Fruit fly (Drosophila melanogaster) whole organism: Measurements from ENCODE around the gene CG13032.

ENCODE experiments used
- CG8478 ChIP-seq: fragments of >200 bp; optimal IDR thresholded peaks from 2 replicates; lab custom pipeline; 2018; ENCODE audit warnings: inconsistent platforms
- Dll ChIP-seq: fragments of >200 bp; optimal IDR thresholded peaks from 2 replicates; lab custom pipeline; 2017
- EcR ChIP-seq, 2 experiments: fragments of >200 bp; optimal IDR thresholded peaks; 2 replicates each; lab custom pipeline; 2017; ENCODE audit warnings: missing biosample characterization in 2 of 2, missing genetic modification characterization in 2 of 2, missing genetic modification reagents in 2 of 2
- pan ChIP-seq: fragments of >200 bp; optimal IDR thresholded peaks from 2 replicates; lab custom pipeline; 2017
- psq ChIP-seq: fragments of >200 bp; optimal IDR thresholded peaks from 2 replicates; lab custom pipeline; 2017
- usp ChIP-seq: fragments of >200 bp; optimal IDR thresholded peaks from 2 replicates; lab custom pipeline; 2017; ENCODE audit warnings: missing biosample characterization, missing genetic modification characterization, mixed read lengths

The CG13032 gene

DNA sequence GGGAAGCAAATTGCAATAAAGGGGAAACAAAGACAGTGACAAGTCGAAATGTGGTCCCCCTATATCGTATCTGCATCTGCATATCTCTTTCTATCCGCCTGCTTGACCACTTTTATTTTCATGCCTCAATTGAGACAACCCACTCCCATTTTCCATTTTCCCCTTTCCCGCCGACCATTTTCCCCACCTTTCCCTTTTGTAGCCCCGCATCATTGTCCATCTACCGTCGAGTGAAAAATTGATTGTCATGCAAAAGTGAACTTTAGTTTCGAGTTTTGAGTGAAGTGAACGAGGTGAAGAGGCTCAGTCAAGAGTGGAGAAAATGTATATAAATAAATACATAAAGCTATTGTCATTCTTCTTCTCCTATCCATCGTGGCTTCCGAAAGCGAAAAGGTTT lies 30.5 kb downstream of the CG13032 start:
- TF ChIP-seq psq (no peak), pan (lab: Kevin White, UChicago) (no peak), EcR (GFP tag; optimal IDR thresholded peaks at IDR 0.05; lab: Kevin White, UChicago) (no peak), usp (GFP tag; lab: Kevin White, UChicago) (no peak), CG8478 (lab: Kevin White, UChicago) (no peak), Dll (lab: Kevin White, UChicago) (no peak)

DNA sequence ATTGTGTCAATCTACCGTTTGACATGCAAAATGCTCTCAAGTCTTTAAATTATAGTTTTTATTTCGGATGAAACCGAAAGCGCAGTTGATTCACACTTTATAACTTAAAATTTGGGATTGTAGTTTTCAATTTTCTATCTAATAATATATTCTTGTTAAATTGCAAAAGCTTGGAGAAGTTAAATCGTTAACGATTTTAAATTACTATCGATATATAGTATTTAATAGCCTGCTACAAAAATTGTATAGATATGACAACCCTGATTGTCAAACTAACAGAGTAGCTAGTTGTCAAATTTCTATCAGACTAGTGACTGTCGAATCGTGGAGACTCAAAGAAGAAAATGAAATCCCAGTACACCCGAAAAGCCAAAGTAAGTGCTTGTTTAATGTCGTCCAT lies 30.9 kb downstream of the CG13032 start, which contains the start of gene CG9692:
Gene CG9692, plus strand, starts transcription at position 301 of the 400 bp plus-strand sequence.
- TF ChIP-seq usp (GFP tag; lab: Kevin White, UChicago), result no peak
- no peak for TF ChIP-seq CG8478 (lab: Kevin White, UChicago)
- no peak for TF ChIP-seq pan (lab: Kevin White, UChicago)
- TF ChIP-seq EcR (GFP tag; optimal IDR thresholded peaks at IDR 0.05; lab: Kevin White, UChicago), result no peak
- no peak for TF ChIP-seq psq
- TF ChIP-seq Dll (lab: Kevin White, UChicago), result no peak

DNA sequence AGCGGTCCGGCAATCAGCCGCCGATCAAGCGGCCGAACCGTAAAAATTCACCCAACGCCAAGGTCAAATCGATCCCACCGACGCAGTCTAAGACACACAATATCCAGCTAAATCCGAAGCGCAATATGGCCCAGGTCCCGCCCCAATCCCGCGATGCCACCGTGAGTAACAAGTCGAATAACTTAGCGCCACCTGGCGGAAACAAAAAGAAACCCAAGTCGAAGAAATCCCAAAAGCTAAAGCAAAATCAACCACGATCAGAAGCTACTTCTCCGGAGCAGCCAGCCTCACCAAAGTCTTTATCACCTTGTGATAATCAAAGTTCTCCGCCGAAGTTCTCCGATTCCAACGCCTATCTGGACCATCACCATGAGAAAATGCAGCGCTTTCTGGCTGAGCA lies 31.9 kb downstream of the CG13032 start:
- no peak for TF ChIP-seq EcR (GFP tag; optimal IDR thresholded peaks at IDR 0.05; lab: Kevin White, UChicago)
- no peak for TF ChIP-seq psq
- TF ChIP-seq usp (GFP tag; lab: Kevin White, UChicago), result no peak
- TF ChIP-seq Dll (lab: Kevin White, UChicago), result no peak
- no peak for TF ChIP-seq pan (lab: Kevin White, UChicago)
- TF ChIP-seq CG8478 (lab: Kevin White, UChicago), result no peak

DNA sequence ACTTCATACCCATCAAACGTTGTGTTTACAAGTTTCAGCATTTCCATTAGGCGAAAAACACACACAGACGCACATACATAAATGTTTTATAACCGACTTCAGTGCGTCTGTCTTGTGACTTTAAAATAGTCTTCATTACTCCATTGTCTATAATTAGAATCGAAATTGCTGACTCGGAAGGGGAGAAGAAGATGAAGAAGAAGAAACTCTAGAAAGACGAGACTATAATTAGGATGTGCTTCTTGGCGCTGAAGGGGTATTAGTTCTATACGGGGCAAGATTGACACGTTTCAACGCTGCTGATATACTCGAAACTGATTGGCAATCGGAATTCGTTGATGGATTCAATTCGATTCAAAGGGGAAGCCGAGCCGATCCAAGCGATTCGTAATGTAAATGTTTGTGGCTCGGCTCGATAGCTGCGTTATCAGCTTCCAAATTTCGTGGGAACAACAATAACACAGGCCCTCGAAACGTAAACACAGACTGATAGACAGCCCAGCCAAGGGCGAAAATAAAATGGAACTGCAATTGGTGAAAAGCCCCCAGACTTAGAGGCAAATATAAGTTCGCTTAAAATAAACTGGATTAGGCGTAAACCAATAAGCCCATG lies 35.1 kb downstream of the CG13032 start:
- no peak for TF ChIP-seq CG8478 (lab: Kevin White, UChicago)
- TF ChIP-seq usp (GFP tag; lab: Kevin White, UChicago), result no peak
- no peak for TF ChIP-seq EcR (GFP tag; optimal IDR thresholded peaks at IDR 0.05; lab: Kevin White, UChicago)
- no peak for TF ChIP-seq pan (lab: Kevin White, UChicago)
- TF ChIP-seq Dll (lab: Kevin White, UChicago), result no peak
- TF ChIP-seq psq, result no peak

DNA sequence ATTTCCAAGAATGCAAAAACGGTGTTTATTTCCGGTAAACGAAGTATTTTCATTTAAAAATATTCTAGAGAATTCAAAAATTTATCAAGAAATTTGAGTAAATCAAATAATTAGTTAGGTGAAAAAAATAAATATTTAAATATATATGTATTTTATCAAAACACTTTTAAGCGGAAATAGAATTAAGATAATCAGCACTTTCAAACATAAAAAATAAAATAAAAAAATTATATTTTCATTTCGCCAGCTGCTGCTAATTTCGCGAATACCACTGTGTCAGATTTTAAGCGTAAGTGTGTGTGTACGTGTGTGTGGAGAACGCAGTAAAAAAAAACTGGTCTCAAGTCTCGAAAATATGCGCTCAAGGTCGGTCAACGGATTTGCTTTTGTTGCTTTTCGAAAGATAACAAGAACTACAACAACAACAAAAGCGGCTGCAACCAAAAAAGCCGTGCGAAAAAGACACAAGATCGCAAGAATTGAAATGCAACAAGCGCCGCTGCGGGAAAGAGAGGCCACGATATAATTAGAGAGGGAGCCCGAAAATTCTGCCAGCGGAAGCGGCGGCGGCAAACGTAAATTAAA lies 36.0 kb downstream of the CG13032 start:
- TF ChIP-seq usp (GFP tag; lab: Kevin White, UChicago), result no peak
- no peak for TF ChIP-seq Dll (lab: Kevin White, UChicago)
- TF ChIP-seq pan (lab: Kevin White, UChicago), result no peak
- no peak for TF ChIP-seq psq
- no peak for TF ChIP-seq EcR (GFP tag; optimal IDR thresholded peaks at IDR 0.05; lab: Kevin White, UChicago)
- TF ChIP-seq CG8478 (lab: Kevin White, UChicago), result no peak

DNA sequence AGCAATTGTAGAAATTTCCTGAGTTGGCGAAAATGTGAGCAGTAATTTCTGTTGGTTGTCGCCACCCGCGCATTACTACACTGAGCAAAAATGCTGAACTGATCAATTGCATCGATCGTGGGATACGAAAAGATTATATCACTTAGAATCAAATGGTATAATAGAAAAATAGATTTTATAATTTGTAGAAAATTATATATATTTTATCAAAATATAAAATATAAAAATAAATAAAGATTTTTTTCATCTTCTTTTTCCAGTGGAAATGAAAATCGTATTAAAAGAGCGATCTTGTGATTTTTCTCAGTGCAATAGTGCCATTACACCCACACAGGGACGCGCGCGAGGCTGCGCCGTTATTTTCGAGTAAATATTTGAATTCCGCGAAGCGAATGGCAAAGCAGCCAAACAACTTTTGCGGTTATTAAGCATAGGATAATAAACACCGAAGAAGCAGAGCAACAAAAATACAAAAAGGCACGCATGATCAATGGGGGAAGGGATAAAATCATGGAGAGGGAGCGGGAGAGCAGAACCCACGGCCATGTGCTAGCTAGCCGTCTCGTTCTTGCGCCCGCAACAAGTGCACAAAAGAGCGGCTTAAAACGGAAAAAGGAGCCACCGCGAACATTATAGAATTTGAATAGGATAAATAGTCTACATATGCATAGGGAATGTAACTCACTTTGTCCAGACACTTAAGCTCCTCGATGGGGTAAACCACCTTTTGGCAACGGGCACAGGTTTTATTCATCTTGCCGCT lies 36.7 kb downstream of the CG13032 start:
- no peak for TF ChIP-seq usp (GFP tag; lab: Kevin White, UChicago)
- no peak for TF ChIP-seq psq
- TF ChIP-seq EcR (GFP tag; optimal IDR thresholded peaks at IDR 0.05; lab: Kevin White, UChicago), result no peak
- TF ChIP-seq Dll (lab: Kevin White, UChicago), result no peak
- no peak for TF ChIP-seq pan (lab: Kevin White, UChicago)
- TF ChIP-seq CG8478 (lab: Kevin White, UChicago), result no peak

DNA sequence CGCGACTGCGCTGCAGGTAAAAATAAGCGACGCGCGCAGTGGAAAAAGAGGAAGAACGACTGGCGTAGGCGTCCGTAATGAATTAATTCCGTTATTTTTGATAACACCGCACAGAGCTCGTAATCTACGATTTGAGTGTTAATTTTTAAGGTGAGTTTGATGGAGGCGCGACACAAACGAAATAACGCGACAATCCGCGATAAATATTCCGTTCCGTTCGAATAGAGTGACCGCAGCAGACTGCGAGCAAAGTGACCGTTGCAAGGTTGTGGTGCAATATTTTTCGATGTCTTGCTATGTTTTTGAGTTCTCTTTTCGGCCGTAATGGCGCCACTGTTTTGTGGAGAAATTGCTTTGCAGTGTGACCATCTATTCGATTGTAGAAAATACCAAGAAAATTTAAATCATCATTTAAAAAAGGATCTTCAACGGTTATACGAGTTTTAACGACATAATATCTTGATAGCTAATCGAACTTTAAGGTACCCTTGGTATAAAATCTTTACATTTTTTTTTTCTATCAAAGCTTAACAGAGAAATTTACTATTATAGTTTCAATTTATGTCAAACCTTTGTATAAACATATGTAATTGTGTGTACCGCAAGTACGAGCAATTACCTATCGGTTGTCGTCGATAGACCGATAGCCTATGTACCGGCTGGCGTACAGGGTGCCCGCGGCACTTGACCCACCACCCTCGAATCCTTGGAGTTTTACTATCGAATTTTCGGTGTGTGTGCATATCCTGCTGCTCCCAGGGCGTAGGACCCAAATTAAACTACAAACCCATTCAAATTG lies 37.9 kb downstream of the CG13032 start, which contains the start of the genes CG43954, Lasp and Dab:
Gene CG43954, minus strand, starts transcription at position 248 of the 799 bp plus-strand sequence.
Gene Lasp, minus strand, starts transcription at position 248 of the 799 bp plus-strand sequence.
Gene Dab, plus strand, starts transcription at position 697 of the 799 bp plus-strand sequence.
- TF ChIP-seq Dll (lab: Kevin White, UChicago) (no peak), EcR (GFP tag; optimal IDR thresholded peaks at IDR 0.05; lab: Kevin White, UChicago) (no peak), CG8478 (lab: Kevin White, UChicago) (no peak), pan (lab: Kevin White, UChicago) (no peak), usp (GFP tag; lab: Kevin White, UChicago) (no peak), psq (no peak)

DNA sequence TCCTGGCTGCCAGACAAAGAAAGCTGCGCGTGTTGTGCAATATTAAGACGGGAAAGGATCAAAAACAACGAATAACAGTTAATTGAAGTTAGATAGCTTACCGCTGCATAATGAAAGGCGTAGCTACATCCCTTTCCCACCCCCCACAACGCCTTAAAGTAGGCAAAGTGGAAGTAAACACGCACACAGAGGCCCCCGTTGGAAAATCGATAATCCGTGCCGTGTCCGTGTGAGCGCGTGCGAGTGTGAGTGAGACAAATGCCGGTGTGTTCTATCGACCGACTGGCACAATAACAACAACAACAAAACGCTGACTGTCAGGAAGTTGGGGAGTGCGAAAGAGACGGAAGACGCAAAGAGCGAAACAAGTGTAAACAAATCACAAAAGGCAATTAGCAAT lies 38.6 kb downstream of the CG13032 start:
- no peak for TF ChIP-seq Dll (lab: Kevin White, UChicago)
- no peak for TF ChIP-seq usp (GFP tag; lab: Kevin White, UChicago)
- no peak for TF ChIP-seq pan (lab: Kevin White, UChicago)
- TF ChIP-seq EcR (GFP tag; optimal IDR thresholded peaks at IDR 0.05; lab: Kevin White, UChicago), result no peak
- TF ChIP-seq CG8478 (lab: Kevin White, UChicago), result no peak
- no peak for TF ChIP-seq psq

DNA sequence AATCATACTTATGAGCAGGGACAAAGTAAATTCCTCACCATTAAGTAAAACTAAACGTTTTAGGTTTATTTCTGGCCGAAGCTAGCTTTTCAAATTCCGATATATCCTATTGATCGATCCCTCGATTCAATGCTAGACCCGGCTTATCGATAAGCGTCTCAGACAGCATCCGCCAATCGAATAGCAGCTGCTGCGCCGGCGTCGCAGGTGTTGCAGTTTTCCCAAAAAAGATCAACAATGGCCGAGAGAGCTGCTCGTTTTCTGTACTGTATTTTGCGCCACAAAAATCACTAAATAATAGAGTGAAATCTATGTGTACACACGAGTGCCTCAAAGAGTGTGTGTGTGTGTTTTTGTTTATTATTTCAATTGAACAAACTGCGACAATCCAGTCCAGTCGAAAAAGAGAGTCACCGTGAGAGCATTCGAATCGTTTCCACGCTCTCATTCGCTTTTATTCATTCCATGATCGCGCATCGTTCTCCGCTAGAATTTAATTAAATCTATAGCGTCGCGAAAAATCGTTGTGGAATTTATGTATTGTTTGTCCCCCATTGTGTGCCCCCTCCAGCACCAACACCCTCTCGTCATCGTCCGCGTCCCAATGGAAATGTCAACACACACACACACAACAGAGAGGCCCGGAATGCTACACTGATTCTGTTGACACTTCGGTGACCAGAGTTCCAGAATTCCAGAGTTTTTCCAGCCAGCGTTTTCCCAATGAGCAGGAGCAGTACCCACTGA lies 39.9 kb downstream of the CG13032 start:
- TF ChIP-seq Dll (lab: Kevin White, UChicago) (peak; percentile 19), CG8478 (lab: Kevin White, UChicago) (no peak)

DNA sequence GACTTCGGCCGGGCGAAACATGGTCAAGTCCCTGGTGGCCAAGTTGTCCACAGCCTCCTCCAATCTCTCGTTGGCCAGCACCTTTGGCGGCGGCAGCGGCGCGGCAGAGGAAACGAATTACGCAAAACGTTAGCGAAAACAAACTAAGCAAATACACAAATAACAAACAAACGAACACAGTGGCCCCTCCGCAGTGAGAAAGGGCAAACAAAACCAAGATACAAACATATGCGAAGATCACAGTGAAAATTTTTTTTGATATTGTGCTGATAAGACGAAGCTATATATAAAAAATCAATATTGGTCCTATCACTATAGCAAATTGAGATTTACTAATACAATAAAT lies 40.4 kb downstream of the CG13032 start:
- TF ChIP-seq CG8478 (lab: Kevin White, UChicago) (no peak), pan (lab: Kevin White, UChicago) (no peak), psq (no peak), Dll (lab: Kevin White, UChicago) (no peak), EcR (GFP tag; optimal IDR thresholded peaks at IDR 0.05; lab: Kevin White, UChicago) (no peak), usp (GFP tag; lab: Kevin White, UChicago) (no peak)
